Worm (Caenorhabditis elegans): Measurements from ENCODE around the gene hipr-1.

DNA sequence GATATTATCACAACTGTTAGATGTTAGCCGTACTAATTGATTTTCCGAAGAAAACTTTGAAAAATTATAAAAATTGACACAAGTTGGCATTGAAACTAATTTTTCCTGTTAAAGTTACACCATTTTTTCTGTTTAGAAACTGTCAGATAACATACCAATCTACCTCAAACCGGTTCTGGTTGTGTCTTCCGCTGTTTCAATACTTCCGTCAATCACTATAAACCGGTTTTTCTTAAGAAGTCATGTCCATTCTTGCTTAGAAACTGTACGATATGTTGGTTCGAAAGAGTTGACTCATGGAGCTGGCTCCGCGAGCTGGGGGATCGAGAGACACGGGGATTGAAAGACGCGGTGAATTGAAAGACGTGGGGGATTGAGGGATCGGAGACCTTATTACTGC is 50.2 kb downstream of the hipr-1 start:
- TF ChIP-seq ama-1 (optimal IDR thresholded peaks at IDR 0.05) (no peak), hlh-6 (tag; optimal IDR thresholded peaks at IDR 0.05) (no peak), unc-55 (GFP tag; optimal IDR thresholded peaks at IDR 0.05) (no peak), unc-3 (GFP tag; conservative IDR thresholded peaks at IDR 0.05) (no peak), unc-3 (tag; optimal IDR thresholded peaks at IDR 0.05) (no peak), dmd-4 (tag; optimal IDR thresholded peaks at IDR 0.05; ENCODE audit: borderline replicate concordance) (no peak), ceh-48 (tag; optimal IDR thresholded peaks at IDR 0.05) (no peak), nhr-11 (tag; optimal IDR thresholded peaks at IDR 0.05) (no peak), che-1 (tag; optimal IDR thresholded peaks at IDR 0.05) (no peak), ahr-1 (tag; optimal IDR thresholded peaks at IDR 0.05) (no peak), pqm-1 (tag; optimal IDR thresholded peaks at IDR 0.05) (no peak), pax-1 (tag; optimal IDR thresholded peaks at IDR 0.05) (no peak)
